Fruit fly (Drosophila melanogaster): ENCODE results near the gene Nrx-1.
A peak's percentile ranks its signal among the peaks of the same experiment; 100 is the strongest.

Gene Nrx-1

dm6 chr3R:22494523-22495309 is 26.4 kb downstream of the Nrx-1 start (continued):
- TF ChIP-seq sr (GFP tag; IDR thresholded peaks at IDR 0.05) (no peak), CG15073 (GFP tag; optimal IDR thresholded peaks at IDR 0.05) (no peak), ssp (GFP tag; IDR thresholded peaks at IDR 0.05) (no peak), ac (GFP tag; optimal IDR thresholded peaks at IDR 0.05) (no peak), sug (tag; optimal IDR thresholded peaks at IDR 0.05) (peak; percentile 2), ttk (GFP tag; IDR thresholded peaks at IDR 0.05) (0 out of 2 replicates have a peak, but pooled peaks have one; percentile 15), CG2875 (GFP tag; optimal IDR thresholded peaks at IDR 0.05) (no peak), CG10366 (GFP tag; IDR thresholded peaks at IDR 0.05) (no peak), Atf3 (GFP tag; optimal IDR thresholded peaks at IDR 0.05) (no peak), CG18619 (GFP tag; optimal IDR thresholded peaks at IDR 0.05) (no peak), CG14441 (GFP tag; IDR thresholded peaks at IDR 0.05) (no peak), CG32532 (GFP tag; IDR thresholded peaks at IDR 0.05) (peak; percentile 11; the same call in 1 of the 2 replicates), CG15479 (GFP tag; optimal IDR thresholded peaks at IDR 0.05) (no peak), Blimp-1 (GFP tag; optimal IDR thresholded peaks at IDR 0.05) (no peak), Optix (GFP tag; IDR thresholded peaks at IDR 0.05) (no peak), CG33557 (GFP tag; optimal IDR thresholded peaks at IDR 0.05) (no peak), tup (GFP tag; optimal IDR thresholded peaks at IDR 0.05) (no peak), D19B (GFP tag; optimal IDR thresholded peaks at IDR 0.05) (peak; percentile 6), CG7963 (GFP tag; IDR thresholded peaks at IDR 0.05; ENCODE audit: partially characterized antibody) (no peak), CG7839 (tag; optimal IDR thresholded peaks at IDR 0.05) (peak; percentile 58), gsb-n (tag; optimal IDR thresholded peaks at IDR 0.05) (no peak), ro (GFP tag; IDR thresholded peaks at IDR 0.05) (no peak), cato (GFP tag; optimal IDR thresholded peaks at IDR 0.05; ENCODE audit: borderline replicate concordance) (no peak), Drgx (GFP tag; IDR thresholded peaks at IDR 0.05) (no peak), Fer2 (tag; optimal IDR thresholded peaks at IDR 0.05) (no peak), trem (tag; optimal IDR thresholded peaks at IDR 0.05) (peak; percentile 4), tin (GFP tag; optimal IDR thresholded peaks at IDR 0.05) (peak; percentile 36), Abd-B (GFP tag; optimal IDR thresholded peaks at IDR 0.05) (peak; percentile 77), sens (GFP tag) (peak; percentile 90), CG1024 (GFP tag; IDR thresholded peaks at IDR 0.05) (no peak), MESR4 (GFP tag; optimal IDR thresholded peaks at IDR 0.05) (no peak), pita (GFP tag; optimal IDR thresholded peaks at IDR 0.05) (no peak), CG32772 (GFP tag; IDR thresholded peaks at IDR 0.05) (no peak), pho (GFP tag; optimal IDR thresholded peaks at IDR 0.05) (no peak), schlank (tag; optimal IDR thresholded peaks at IDR 0.05) (no peak), CG16815 (GFP tag; optimal IDR thresholded peaks at IDR 0.05) (no peak), Hsf (GFP tag; optimal IDR thresholded peaks at IDR 0.05) (peak; percentile 23), sob (GFP tag; IDR thresholded peaks at IDR 0.05) (peak; percentile 34; the same call in 1 of the 2 replicates), luna (GFP tag; optimal IDR thresholded peaks at IDR 0.05) (no peak), seq (GFP tag; IDR thresholded peaks at IDR 0.05) (no peak), E2f1 (GFP tag; IDR thresholded peaks at IDR 0.05) (0 out of 2 replicates have a peak, but pooled peaks have one; percentile 30), CG5245 (GFP tag; optimal IDR thresholded peaks at IDR 0.05) (no peak), Lim3 (GFP tag; IDR thresholded peaks at IDR 0.05) (no peak), CG7271 (tag; optimal IDR thresholded peaks at IDR 0.05) (no peak), CG11723 (GFP tag; optimal IDR thresholded peaks at IDR 0.05) (no peak), pum (GFP tag; optimal IDR thresholded peaks at IDR 0.05) (no peak), scrt (GFP tag; optimal IDR thresholded peaks at IDR 0.05) (peak; percentile 52), dati (GFP tag; IDR thresholded peaks at IDR 0.05) (no peak), CG1792 (GFP tag; optimal IDR thresholded peaks at IDR 0.05) (no peak), disco-r (GFP tag; optimal IDR thresholded peaks at IDR 0.05) (no peak)

All from whole organism, embryonic.